Fruit fly (Drosophila melanogaster) whole organism, embryonic: ENCODE results near the gene Hpd.

Source experiments
- Asciz ChIP-seq: fragments of 200-800 bp; sonication (Bioruptor generic); optimal IDR thresholded peaks from 2 replicates; lab custom pipeline; 2017; ENCODE audit warnings: missing biosample characterization, mild to moderate bottlenecking, missing genetic modification characterization, missing genetic modification reagents
- CG10267 ChIP-seq: fragments of 200-800 bp; sonication (Bioruptor generic); optimal IDR thresholded peaks from 2 replicates; lab custom pipeline; 2018; ENCODE audit warnings: missing biosample characterization, mild to moderate bottlenecking, missing genetic modification characterization, moderate library complexity
- CG10959 ChIP-seq: fragments of 200-800 bp; sonication (Bioruptor generic); IDR thresholded peaks from 2 replicates; pipeline ENCODE4 v1.3.6; 2022; ENCODE audit warnings: missing biosample characterization, missing genetic modification characterization
- CG11695 ChIP-seq: fragments of 200-800 bp; sonication (Bioruptor generic); IDR thresholded peaks from 3 replicates; pipeline ENCODE4 v1.3.6; 2022; ENCODE audit warnings: missing biosample characterization, missing genetic modification characterization
- CG11696 ChIP-seq: fragments of 200-800 bp; sonication (Bioruptor generic); IDR thresholded peaks from 2 replicates; pipeline ENCODE4 v1.3.6; 2022; ENCODE audit warnings: missing biosample characterization, missing genetic modification characterization
- CG12942 ChIP-seq: fragments of 200-800 bp; sonication (Bioruptor generic); optimal IDR thresholded peaks from 3 replicates; lab custom pipeline; 2016; ENCODE audit warnings: missing biosample characterization, missing genetic modification characterization
- CG17385 ChIP-seq: fragments of 200-800 bp; sonication (Bioruptor generic); optimal IDR thresholded peaks from 3 replicates; lab custom pipeline; 2018; ENCODE audit warnings: missing biosample characterization, mild to moderate bottlenecking, missing genetic modification characterization
- CG18764 ChIP-seq: fragments of 200-800 bp; sonication (Bioruptor generic); optimal IDR thresholded peaks from 3 replicates; lab custom pipeline; 2016; ENCODE audit warnings: missing biosample characterization, missing genetic modification characterization
- CG31224 ChIP-seq: fragments of 200-800 bp; sonication (Bioruptor generic); IDR thresholded peaks from 2 replicates; pipeline ENCODE4 v1.3.6; 2022; ENCODE audit warnings: missing biosample characterization, missing genetic modification characterization
- CG32767 ChIP-seq: fragments of 200-800 bp; sonication (Bioruptor generic); IDR thresholded peaks from 2 replicates; pipeline ENCODE4 v1.3.6; 2022; ENCODE audit warnings: missing biosample characterization, missing genetic modification characterization
- CG32772 ChIP-seq: fragments of 200-800 bp; sonication (Bioruptor generic); IDR thresholded peaks from 2 replicates; pipeline ENCODE4 v1.3.6; 2022; ENCODE audit warnings: missing biosample characterization, missing genetic modification characterization
- CG3407 ChIP-seq: fragments of 200-800 bp; sonication (Bioruptor generic); optimal IDR thresholded peaks from 2 replicates; lab custom pipeline; 2018; ENCODE audit warnings: missing biosample characterization, mild to moderate bottlenecking, missing genetic modification characterization
- CG3995 ChIP-seq: fragments of 200-800 bp; sonication (Bioruptor generic); optimal IDR thresholded peaks from 3 replicates; lab custom pipeline; 2016; ENCODE audit warnings: missing biosample characterization, missing genetic modification characterization
- CG4328 ChIP-seq: fragments of 200-800 bp; sonication (Bioruptor generic); optimal IDR thresholded peaks from 3 replicates; lab custom pipeline; 2017; ENCODE audit warnings: missing biosample characterization, missing genetic modification reagents, missing genetic modification characterization
- CG43689 ChIP-seq: fragments of 200-800 bp; sonication (Bioruptor generic); IDR thresholded peaks from 2 replicates; pipeline ENCODE4 v1.3.6; 2022; ENCODE audit warnings: missing biosample characterization, missing genetic modification characterization
- CG4707 ChIP-seq: fragments of 200-800 bp; sonication (Bioruptor generic); optimal IDR thresholded peaks from 2 replicates; lab custom pipeline; 2018; ENCODE audit warnings: missing biosample characterization, mild to moderate bottlenecking, missing genetic modification characterization, moderate library complexity
- CG7556 ChIP-seq: fragments of 200-800 bp; sonication (Bioruptor generic); optimal IDR thresholded peaks from 2 replicates; lab custom pipeline; 2017; ENCODE audit warnings: missing biosample characterization, mild to moderate bottlenecking, missing genetic modification characterization
- D19A ChIP-seq: fragments of 200-800 bp; optimal IDR thresholded peaks from 3 replicates; lab custom pipeline; 2019; ENCODE audit warnings: missing biosample characterization, mild to moderate bottlenecking, missing genetic modification characterization, moderate library complexity
- Dad ChIP-seq: fragments of 200-800 bp; sonication (Bioruptor generic); optimal IDR thresholded peaks from 3 replicates; lab custom pipeline; 2016; ENCODE audit warnings: missing biosample characterization, missing genetic modification characterization
- Dbx ChIP-seq: fragments of 200-800 bp; sonication (Bioruptor generic); IDR thresholded peaks from 3 replicates; pipeline ENCODE4 v1.3.6; 2022; ENCODE audit warnings: missing biosample characterization, missing genetic modification characterization
- Dref ChIP-seq: fragments of 200-800 bp; sonication (Bioruptor generic); IDR thresholded peaks from 2 replicates; pipeline ENCODE4 v1.3.6; 2022; ENCODE audit warnings: missing biosample characterization, missing genetic modification characterization
- Ets97D ChIP-seq: fragments of 200-800 bp; sonication (Bioruptor generic); optimal IDR thresholded peaks from 3 replicates; lab custom pipeline; 2016; ENCODE audit warnings: missing biosample characterization, missing genetic modification characterization
- Fer1 ChIP-seq: fragments of 200-800 bp; sonication (Bioruptor generic); optimal IDR thresholded peaks from 2 replicates; lab custom pipeline; 2017; ENCODE audit warnings: missing biosample characterization, mild to moderate bottlenecking, missing genetic modification characterization
- Gug ChIP-seq: fragments of 200-800 bp; sonication (Bioruptor generic); IDR thresholded peaks from 4 replicates; pipeline ENCODE4 v1.3.6; 2022; ENCODE audit warnings: missing biosample characterization, missing genetic modification characterization
- HHEX ChIP-seq: fragments of 200-800 bp; sonication (Bioruptor generic); optimal IDR thresholded peaks from 3 replicates; lab custom pipeline; 2017; ENCODE audit warnings: missing biosample characterization, mild to moderate bottlenecking, missing genetic modification characterization, missing genetic modification reagents
- Hand ChIP-seq: fragments of 200-800 bp; sonication (Bioruptor generic); optimal IDR thresholded peaks from 2 replicates; lab custom pipeline; 2017; ENCODE audit warnings: mild to moderate bottlenecking, missing biosample characterization, missing genetic modification reagents, missing genetic modification characterization
- Pdp1 ChIP-seq, 2 experiments: fragments of 200-800 bp; sonication (Bioruptor generic); optimal IDR thresholded peaks; 3 replicates each; lab custom pipeline; 2016; ENCODE audit warnings: missing biosample characterization in 2 of 2, missing genetic modification characterization in 2 of 2, mild to moderate bottlenecking in 1 of 2, moderate library complexity in 1 of 2
- Scr ChIP-seq: fragments of 200-800 bp; sonication (Bioruptor generic); IDR thresholded peaks from 2 replicates; pipeline ENCODE4 v1.3.6; 2022; ENCODE audit warnings: missing biosample characterization, missing genetic modification characterization; ENCODE audit not compliant: partially characterized antibody
- Sox102F ChIP-seq: fragments of 200-800 bp; sonication (Bioruptor generic); optimal IDR thresholded peaks from 2 replicates; lab custom pipeline; 2018; ENCODE audit warnings: missing biosample characterization, mild to moderate bottlenecking, missing genetic modification characterization, moderate library complexity
- Tbp ChIP-seq: fragments of >200 bp; optimal IDR thresholded peaks from 2 replicates; lab custom pipeline; 2018; ENCODE audit warnings: missing biosample characterization, missing genetic modification characterization
- Usf ChIP-seq: fragments of 200-800 bp; sonication (Bioruptor generic); optimal IDR thresholded peaks from 2 replicates; lab custom pipeline; 2017; ENCODE audit warnings: missing genotype, missing biosample characterization, missing genetic modification characterization
- abd-A ChIP-seq: fragments of 200-800 bp; sonication (Bioruptor generic); optimal IDR thresholded peaks from 3 replicates; lab custom pipeline; 2019; ENCODE audit warnings: missing biosample characterization, mild to moderate bottlenecking, missing genetic modification characterization, moderate library complexity
- amos ChIP-seq: fragments of 200-800 bp; sonication (Bioruptor generic); IDR thresholded peaks from 2 replicates; pipeline ENCODE4 v1.3.6; 2022; ENCODE audit warnings: missing biosample characterization, missing genetic modification characterization; ENCODE audit not compliant: partially characterized antibody
- aop ChIP-seq: fragments of 200-800 bp; sonication (Bioruptor generic); IDR thresholded peaks from 2 replicates; pipeline ENCODE4 v1.3.6; 2022; ENCODE audit warnings: missing biosample characterization, missing genetic modification characterization
- bbx ChIP-seq: fragments of 200-800 bp; sonication (Bioruptor generic); IDR thresholded peaks from 2 replicates; pipeline ENCODE4 v1.3.6; 2022; ENCODE audit warnings: missing biosample characterization, missing genetic modification characterization; ENCODE audit not compliant: partially characterized antibody
- dmrt99B ChIP-seq: fragments of 200-800 bp; sonication (Bioruptor generic); optimal IDR thresholded peaks from 2 replicates; lab custom pipeline; 2018; ENCODE audit warnings: missing biosample characterization, mild to moderate bottlenecking, missing genetic modification characterization, moderate library complexity
- esg ChIP-seq: fragments of 200-800 bp; sonication (Bioruptor generic); conservative IDR thresholded peaks from 2 replicates; pipeline ENCODE4 v1.3.6; 2022; ENCODE audit warnings: missing biosample characterization, missing genetic modification characterization
- gt ChIP-seq: fragments of 200-800 bp; sonication (Bioruptor generic); IDR thresholded peaks from 2 replicates; pipeline ENCODE4 v1.3.6; 2022; ENCODE audit warnings: missing biosample characterization, missing genetic modification characterization
- her ChIP-seq: fragments of 200-800 bp; sonication (Bioruptor generic); optimal IDR thresholded peaks from 2 replicates; lab custom pipeline; 2016; ENCODE audit warnings: missing biosample characterization, missing genetic modification characterization
- hth ChIP-seq: fragments of >200 bp; optimal IDR thresholded peaks from 2 replicates; lab custom pipeline; 2017; ENCODE audit warnings: inconsistent platforms
- nau ChIP-seq: fragments of 200-800 bp; sonication (Bioruptor generic); optimal IDR thresholded peaks from 3 replicates; lab custom pipeline; 2017; ENCODE audit warnings: missing biosample characterization, mild to moderate bottlenecking, missing genetic modification characterization, missing genetic modification reagents
- nom ChIP-seq: fragments of 200-800 bp; sonication (Bioruptor generic); optimal IDR thresholded peaks from 2 replicates; lab custom pipeline; 2017; ENCODE audit warnings: missing biosample characterization, missing genetic modification characterization, mild to moderate bottlenecking, moderate library complexity, missing genetic modification reagents
- org-1 ChIP-seq: fragments of 200-800 bp; sonication (Bioruptor generic); optimal IDR thresholded peaks from 2 replicates; lab custom pipeline; 2017; ENCODE audit warnings: missing biosample characterization, missing genetic modification characterization
- pzg ChIP-seq: fragments of 200-800 bp; sonication (Bioruptor generic); optimal IDR thresholded peaks from 3 replicates; lab custom pipeline; 2018; ENCODE audit warnings: missing biosample characterization, mild to moderate bottlenecking, missing genetic modification characterization, moderate library complexity
- scrt ChIP-seq: fragments of 200-800 bp; sonication (Bioruptor generic); optimal IDR thresholded peaks from 2 replicates; lab custom pipeline; 2018; ENCODE audit warnings: missing biosample characterization, mild to moderate bottlenecking, missing genetic modification characterization, moderate library complexity
- sens-2 ChIP-seq: fragments of 200-800 bp; sonication (Bioruptor generic); IDR thresholded peaks from 2 replicates; pipeline ENCODE4 v1.3.6; 2022; ENCODE audit warnings: missing biosample characterization, missing genetic modification characterization
- stc ChIP-seq: fragments of 200-800 bp; sonication (Bioruptor generic); IDR thresholded peaks from 2 replicates; pipeline ENCODE4 v1.3.6; 2022; ENCODE audit warnings: missing biosample characterization, missing genetic modification characterization
- unpg ChIP-seq: fragments of 200-800 bp; sonication (Bioruptor generic); optimal IDR thresholded peaks from 3 replicates; lab custom pipeline; 2018; ENCODE audit warnings: missing biosample characterization, mild to moderate bottlenecking, missing genetic modification characterization, moderate library complexity
- wor ChIP-seq: fragments of 200-800 bp; sonication (Bioruptor generic); IDR thresholded peaks from 2 replicates; pipeline ENCODE4 v1.3.6; 2022; ENCODE audit warnings: missing biosample characterization, missing genetic modification characterization

Hpd gene

DNA sequence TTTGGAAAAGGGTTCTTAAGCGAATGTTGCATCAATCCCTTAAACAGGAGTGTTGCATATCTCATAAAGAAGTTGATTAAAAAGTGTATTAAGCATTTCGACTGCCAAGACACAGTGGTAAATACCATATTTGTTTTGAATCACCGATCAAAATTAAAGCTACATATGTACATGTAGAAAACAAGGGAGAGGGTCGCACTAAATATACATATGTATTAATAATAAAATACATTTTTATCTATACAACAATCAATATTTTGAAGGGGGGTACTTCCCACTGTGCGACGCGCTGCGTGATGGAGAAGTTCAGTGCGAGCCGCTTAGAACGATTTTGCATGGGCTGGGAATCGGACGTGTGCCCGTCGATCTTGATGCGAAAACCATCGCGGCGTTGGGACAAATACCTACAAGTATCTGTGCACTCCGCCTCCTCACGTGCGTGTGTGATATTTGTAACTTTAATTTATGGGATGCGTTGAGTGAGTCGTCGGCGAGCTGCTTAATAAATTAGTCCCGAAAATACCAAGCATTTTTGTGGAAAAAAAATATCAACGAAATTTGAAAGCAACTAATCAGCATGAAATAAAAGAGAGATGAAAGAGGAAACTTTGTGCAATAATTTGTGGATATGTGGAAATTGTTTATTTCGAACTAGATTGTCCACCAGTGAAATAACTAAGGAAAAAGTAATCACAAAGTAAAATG lies 5.3 kb upstream of the Hpd start (continued):
- TF ChIP-seq unpg (GFP tag; lab: Kevin White, UChicago): peak; percentile 93
- no peak for TF ChIP-seq CG3995
- peak; percentile 33 for TF ChIP-seq nom (GFP tag; lab: Kevin White, UChicago)
- peak; percentile 58 for TF ChIP-seq scrt (GFP tag; lab: Kevin White, UChicago)
- peak; percentile 76 for TF ChIP-seq CG43689
- TF ChIP-seq Tbp (GFP tag; lab: Kevin White, UChicago): no peak
- no peak for TF ChIP-seq amos
- TF ChIP-seq CG32767 (GFP tag; lab: Robert Waterston, UW): peak; percentile 88
- peak; percentile 87 for TF ChIP-seq Dbx (GFP tag; lab: Robert Waterston, UW)
- TF ChIP-seq hth (lab: Kevin White, UChicago): no peak
- TF ChIP-seq stc: peak; percentile 91
- 0 out of 2 replicates have a peak, but pooled peaks have one; percentile 9 for TF ChIP-seq Scr (GFP tag; lab: Robert Waterston, UW)
- peak; percentile 84 for TF ChIP-seq CG10959 (GFP tag; lab: Robert Waterston, UW)
- TF ChIP-seq abd-A (tag; lab: Kevin White, UChicago): no peak
- peak; percentile 83 for TF ChIP-seq CG17385 (GFP tag; lab: Kevin White, UChicago)
- TF ChIP-seq Pdp1 (GFP tag; optimal IDR thresholded peaks at IDR 0.05; lab: Kevin White, UChicago): peak; percentile 13 to 49
- TF ChIP-seq pzg (GFP tag; lab: Kevin White, UChicago): peak; percentile 0
- 0 out of 2 replicates have a peak, but pooled peaks have one; percentile 32 for TF ChIP-seq bbx (GFP tag; lab: Robert Waterston, UW)
- TF ChIP-seq D19A (tag; lab: Kevin White, UChicago): peak; percentile 78
- TF ChIP-seq CG4328: peak; percentile 50
- peak; percentile 75 for TF ChIP-seq CG31224 (GFP tag; lab: Robert Waterston, UW)
- TF ChIP-seq gt (GFP tag; lab: Robert Waterston, UW): peak; percentile 68
- TF ChIP-seq CG10267: peak; percentile 79
- peak; percentile 87 for TF ChIP-seq HHEX (GFP tag; lab: Kevin White, UChicago)
- TF ChIP-seq org-1 (GFP tag; lab: Kevin White, UChicago): peak; percentile 74
- peak; percentile 69 for TF ChIP-seq CG18764 (GFP tag; lab: Kevin White, UChicago)
- TF ChIP-seq CG7556 (GFP tag; lab: Kevin White, UChicago): peak; percentile 85
- TF ChIP-seq CG32772 (GFP tag; lab: Robert Waterston, UW): peak; percentile 87
- TF ChIP-seq dmrt99B (tag; lab: Kevin White, UChicago): peak; percentile 91
- TF ChIP-seq her (GFP tag; lab: Kevin White, UChicago): no peak
- peak; percentile 77 for TF ChIP-seq nau (GFP tag; lab: Kevin White, UChicago)
- peak; percentile 54 for TF ChIP-seq Usf (GFP tag; lab: Kevin White, UChicago)
- TF ChIP-seq Gug (GFP tag; lab: Robert Waterston, UW): peak; percentile 82
- TF ChIP-seq Fer1 (GFP tag; lab: Kevin White, UChicago): peak; percentile 81
- TF ChIP-seq Sox102F (GFP tag; lab: Kevin White, UChicago): peak; percentile 91
- peak; percentile 76 for TF ChIP-seq aop
- peak; percentile 66 for TF ChIP-seq CG4707 (GFP tag; lab: Kevin White, UChicago)
- TF ChIP-seq Dref: 0 out of 2 replicates have a peak, but pooled peaks have one; percentile 36
- TF ChIP-seq CG11695 (GFP tag; lab: Robert Waterston, UW): peak; percentile 94
- TF ChIP-seq wor: peak; percentile 81
- TF ChIP-seq sens-2: peak; percentile 72
- TF ChIP-seq Hand (GFP tag; lab: Kevin White, UChicago): peak; percentile 44
- TF ChIP-seq CG3407 (GFP tag; lab: Kevin White, UChicago): peak; percentile 82
- peak; percentile 89 for TF ChIP-seq esg (GFP tag; lab: Robert Waterston, UW)
- TF ChIP-seq Dad (GFP tag; lab: Kevin White, UChicago): peak; percentile 42
- TF ChIP-seq Asciz (GFP tag; lab: Kevin White, UChicago): peak; percentile 83
- TF ChIP-seq CG11696 (GFP tag; lab: Robert Waterston, UW): peak; percentile 80
- TF ChIP-seq CG12942 (GFP tag; lab: Kevin White, UChicago): peak; percentile 68
- peak; percentile 13 for TF ChIP-seq Ets97D (GFP tag; lab: Kevin White, UChicago)
